Worm (Caenorhabditis elegans) whole organism, late embryonic: ENCODE results near the gene srh-113.

Experiments
- pha-4 ChIP-seq: fragments of 150-350 bp; optimal IDR thresholded peaks from 2 replicates; lab custom pipeline; 2018; ENCODE audit warnings: missing biosample characterization, missing genetic modification reagents, missing genetic modification characterization
- ttx-3 ChIP-seq: sonication (generic microtip); optimal IDR thresholded peaks from 2 replicates; lab custom pipeline; 2016; ENCODE audit warnings: missing genetic modification reagents, missing genetic modification characterization, missing compliant biosample characterization

ce11 chrV:17208045-17208444 lies 4.8 kb upstream of the srh-113 start, which contains the start of gene Y68A4A.13:
- TF ChIP-seq pha-4 (tag; lab: Kevin White, UChicago) (no peak), ttx-3 (tag; lab: Kevin White, UChicago) (no peak)
